Worm (Caenorhabditis elegans) whole organism, L4 larva: ENCODE measurements around the gene C17C3.1.

Experiments used
- F26F4.8 ChIP-seq: fragments of 200-800 bp; sonication (Bioruptor generic); conservative IDR thresholded peaks from 2 replicates; pipeline ENCODE4 v1.3.6; 2022; ENCODE audit warnings: missing genetic modification characterization, missing compliant biosample characterization
- F44E2.7 ChIP-seq: fragments of 200-800 bp; sonication (Bioruptor generic); IDR thresholded peaks from 2 replicates; pipeline ENCODE4 v2.1.2; 2022; ENCODE audit warnings: missing genetic modification characterization, missing compliant biosample characterization
- R02D3.7 ChIP-seq: fragments of 150-350 bp; sonication (generic microtip); optimal IDR thresholded peaks from 3 replicates; lab custom pipeline; 2014; ENCODE audit warnings: missing biosample characterization, missing genetic modification characterization
- T20F7.1 ChIP-seq: fragments of 200-800 bp; sonication (Bioruptor generic); optimal IDR thresholded peaks from 2 replicates; lab custom pipeline; 2018; ENCODE audit warnings: mild to moderate bottlenecking, missing genetic modification characterization, missing compliant biosample characterization
- Y5F2A.4 ChIP-seq: fragments of 200-800 bp; sonication (Bioruptor generic); optimal IDR thresholded peaks from 2 replicates; lab custom pipeline; 2018; ENCODE audit warnings: mild to moderate bottlenecking, missing genetic modification characterization, missing compliant biosample characterization
- aha-1 ChIP-seq: fragments of 150-350 bp; peaks from one replicate; lab custom pipeline; 2014; ENCODE audit warnings: missing biosample characterization, missing genetic modification characterization
- ama-1 ChIP-seq: fragments of 150-350 bp; optimal IDR thresholded peaks from 2 replicates; lab custom pipeline; 2014; ENCODE audit warnings: inconsistent platforms, mixed read lengths
- ceh-20 ChIP-seq: fragments of 200-800 bp; sonication (Bioruptor generic); IDR thresholded peaks from 2 replicates; pipeline ENCODE4 v1.3.6; 2022; ENCODE audit warnings: missing genetic modification reagents, missing genetic modification characterization, missing compliant biosample characterization
- ceh-28 ChIP-seq: fragments of 150-350 bp; optimal IDR thresholded peaks from 2 replicates; lab custom pipeline; 2014; ENCODE audit warnings: missing biosample characterization, missing genetic modification reagents, missing genetic modification characterization
- ceh-82 ChIP-seq: sonication (generic microtip); optimal IDR thresholded peaks from 2 replicates; lab custom pipeline; 2017; ENCODE audit warnings: missing biosample characterization, missing genetic modification characterization
- cey-2 ChIP-seq: sonication (generic microtip); optimal IDR thresholded peaks from 3 replicates; lab custom pipeline; 2017; ENCODE audit warnings: missing genetic modification characterization, mild to moderate bottlenecking, missing compliant biosample characterization, antibody characterized with exemption, borderline replicate concordance; ENCODE audit not compliant: insufficient read depth
- ctbp-1 ChIP-seq: fragments of 200-800 bp; sonication (Bioruptor generic); IDR thresholded peaks from 2 replicates; pipeline ENCODE4 v1.3.6; 2022; ENCODE audit warnings: missing genetic modification reagents, missing genetic modification characterization, missing compliant biosample characterization
- daf-12 ChIP-seq: fragments of 150-350 bp; optimal IDR thresholded peaks from 2 replicates; lab custom pipeline; 2014; ENCODE audit warnings: missing biosample characterization, missing genetic modification reagents, missing genetic modification characterization
- daf-19 ChIP-seq: fragments of 200-800 bp; sonication (Bioruptor generic); conservative IDR thresholded peaks from 2 replicates; pipeline ENCODE4 v1.3.6; 2022; ENCODE audit warnings: missing genetic modification characterization, missing compliant biosample characterization
- dmd-8 ChIP-seq: fragments of 200-800 bp; sonication (Bioruptor generic); IDR thresholded peaks from 2 replicates; pipeline ENCODE4 v1.3.6; 2022; ENCODE audit warnings: missing genetic modification characterization, missing compliant biosample characterization
- dpl-1 ChIP-seq: fragments of 150-350 bp; optimal IDR thresholded peaks from 2 replicates; lab custom pipeline; 2014; ENCODE audit warnings: missing biosample characterization, missing genetic modification reagents, missing genetic modification characterization
- hlh-11 ChIP-seq: fragments of 200-800 bp; sonication (Bioruptor generic); optimal IDR thresholded peaks from 2 replicates; lab custom pipeline; 2018; ENCODE audit warnings: mild to moderate bottlenecking, missing genetic modification characterization, missing compliant biosample characterization
- hlh-30 ChIP-seq: sonication (generic microtip); optimal IDR thresholded peaks from 2 replicates; lab custom pipeline; 2017; ENCODE audit warnings: antibody characterized with exemption, mild to moderate bottlenecking, missing genetic modification characterization, missing compliant biosample characterization; ENCODE audit not compliant: insufficient read depth
- hmg-1.1 ChIP-seq: fragments of 200-800 bp; sonication (Bioruptor generic); IDR thresholded peaks from 2 replicates; pipeline ENCODE4 v1.3.6; 2022; ENCODE audit warnings: missing genetic modification reagents, missing genetic modification characterization, missing compliant biosample characterization
- jun-1 ChIP-seq: fragments of 150-350 bp; optimal IDR thresholded peaks from 2 replicates; lab custom pipeline; 2014; ENCODE audit warnings: missing biosample characterization, missing genetic modification reagents, missing genetic modification characterization
- lim-7 ChIP-seq: fragments of 200-800 bp; sonication (Bioruptor generic); IDR thresholded peaks from 2 replicates; pipeline ENCODE4 v1.3.6; 2022; ENCODE audit warnings: missing genetic modification characterization, missing compliant biosample characterization
- lin-1 ChIP-seq: fragments of 200-800 bp; sonication (Bioruptor generic); IDR thresholded peaks from 2 replicates; pipeline ENCODE4 v1.3.6; 2022; ENCODE audit warnings: missing genetic modification reagents, missing genetic modification characterization, missing compliant biosample characterization
- lin-13 ChIP-seq: fragments of 150-350 bp; optimal IDR thresholded peaks from 2 replicates; lab custom pipeline; 2014; ENCODE audit warnings: missing biosample characterization, missing genetic modification reagents, missing genetic modification characterization
- lin-15B ChIP-seq: fragments of 150-350 bp; sonication (generic microtip); optimal IDR thresholded peaks from 3 replicates; lab custom pipeline; 2014; ENCODE audit warnings: missing biosample characterization, missing genetic modification characterization
- lin-29 ChIP-seq: fragments of 200-800 bp; sonication (Bioruptor generic); IDR thresholded peaks from 2 replicates; pipeline ENCODE4 v1.3.6; 2022; ENCODE audit warnings: missing genetic modification reagents, missing genetic modification characterization, missing compliant biosample characterization
- lin-38 ChIP-seq: fragments of 200-800 bp; sonication (Bioruptor generic); IDR thresholded peaks from 2 replicates; pipeline ENCODE4 v1.3.6; 2022; ENCODE audit warnings: missing genetic modification reagents, missing genetic modification characterization, missing compliant biosample characterization
- lin-39 ChIP-seq: fragments of 150-350 bp; optimal IDR thresholded peaks from 2 replicates; lab custom pipeline; 2014; ENCODE audit warnings: missing biosample characterization, missing genetic modification reagents, missing genetic modification characterization
- madf-5 ChIP-seq, 2 experiments: fragments of 200-800 bp; sonication (Bioruptor generic); IDR thresholded peaks; 2 replicates each; pipeline ENCODE4 v1.3.6; 2022; ENCODE audit warnings: missing compliant biosample characterization in 2 of 2, missing genetic modification characterization in 2 of 2
- mdl-1 ChIP-seq, 2 experiments: fragments of 150-350 bp in 1 of 2; sonication (generic microtip) in 1 of 2; optimal IDR thresholded peaks; 2 replicates each; lab custom pipeline; 2014 to 2017; ENCODE audit warnings: missing biosample characterization in 2 of 2, missing genetic modification characterization in 2 of 2
- mdt-29 ChIP-seq: fragments of 200-800 bp; sonication (Bioruptor generic); IDR thresholded peaks from 2 replicates; pipeline ENCODE4 v1.3.6; 2022; ENCODE audit warnings: missing genetic modification reagents, missing genetic modification characterization, missing compliant biosample characterization
- mep-1 ChIP-seq: fragments of 150-350 bp; sonication (generic microtip); optimal IDR thresholded peaks from 3 replicates; lab custom pipeline; 2014; ENCODE audit warnings: missing biosample characterization, missing genetic modification characterization
- mxl-3 ChIP-seq: fragments of 200-800 bp; sonication (Bioruptor generic); optimal IDR thresholded peaks from 2 replicates; lab custom pipeline; 2018; ENCODE audit warnings: mild to moderate bottlenecking, missing genetic modification characterization, missing compliant biosample characterization
- nhr-10 ChIP-seq: fragments of 150-350 bp; optimal IDR thresholded peaks from 2 replicates; lab custom pipeline; 2014; ENCODE audit warnings: missing biosample characterization, missing genetic modification characterization
- nhr-102 ChIP-seq: sonication (generic microtip); optimal IDR thresholded peaks from 2 replicates; lab custom pipeline; 2016; ENCODE audit warnings: mild to moderate bottlenecking, missing genetic modification characterization, moderate library complexity, missing compliant biosample characterization
- nhr-11 ChIP-seq: fragments of 150-350 bp; optimal IDR thresholded peaks from 2 replicates; lab custom pipeline; 2014; ENCODE audit warnings: missing biosample characterization, missing genetic modification characterization
- nhr-237 ChIP-seq: sonication (generic microtip); optimal IDR thresholded peaks from 2 replicates; lab custom pipeline; 2017; ENCODE audit warnings: missing biosample characterization, missing genetic modification characterization
- nhr-28 ChIP-seq: fragments of 150-350 bp; optimal IDR thresholded peaks from 2 replicates; lab custom pipeline; 2014; ENCODE audit warnings: missing biosample characterization, missing genetic modification characterization
- nhr-42 ChIP-seq: fragments of 200-800 bp; sonication (Bioruptor generic); IDR thresholded peaks from 2 replicates; pipeline ENCODE4 v1.3.6; 2022; ENCODE audit warnings: missing genetic modification characterization, missing compliant biosample characterization
- nhr-48 ChIP-seq: sonication (generic microtip); optimal IDR thresholded peaks from 2 replicates; lab custom pipeline; 2016; ENCODE audit warnings: mild to moderate bottlenecking, missing genetic modification characterization, missing compliant biosample characterization
- nhr-6 ChIP-seq: fragments of 150-350 bp; optimal IDR thresholded peaks from 2 replicates; lab custom pipeline; 2014; ENCODE audit warnings: missing biosample characterization, missing genetic modification characterization
- php-3 ChIP-seq: fragments of 200-800 bp; sonication (Bioruptor generic); IDR thresholded peaks from 2 replicates; pipeline ENCODE4 v1.3.6; 2022; ENCODE audit warnings: missing genetic modification reagents, missing genetic modification characterization, missing compliant biosample characterization
- pqm-1 ChIP-seq: sonication (generic microtip); optimal IDR thresholded peaks from 2 replicates; lab custom pipeline; 2017; ENCODE audit warnings: missing biosample characterization, missing genetic modification characterization
- sdz-12 ChIP-seq: fragments of 200-800 bp; sonication (Bioruptor generic); optimal IDR thresholded peaks from 2 replicates; lab custom pipeline; 2018; ENCODE audit warnings: mild to moderate bottlenecking, missing genetic modification characterization, missing compliant biosample characterization
- set-16 ChIP-seq: fragments of 200-800 bp; sonication (Bioruptor generic); IDR thresholded peaks from 2 replicates; pipeline ENCODE4 v1.3.6; 2022; ENCODE audit warnings: missing genetic modification reagents, missing genetic modification characterization, missing compliant biosample characterization
- spr-1 ChIP-seq: sonication (generic microtip); optimal IDR thresholded peaks from 2 replicates; lab custom pipeline; 2016; ENCODE audit warnings: mild to moderate bottlenecking, missing genetic modification characterization, missing compliant biosample characterization
- spr-3 ChIP-seq: fragments of 200-800 bp; sonication (Bioruptor generic); optimal IDR thresholded peaks from 2 replicates; lab custom pipeline; 2018; ENCODE audit warnings: mild to moderate bottlenecking, missing genetic modification characterization, missing compliant biosample characterization
- unc-39 ChIP-seq: sonication (generic microtip); optimal IDR thresholded peaks from 2 replicates; lab custom pipeline; 2017; ENCODE audit warnings: missing biosample characterization, missing genetic modification characterization
- unc-62 ChIP-seq, 3 experiments: fragments of 150-350 bp in 1 of 3; sonication (generic microtip); optimal IDR thresholded peaks in 2 of 3; peaks in 1 of 3; 1 replicate in 1 of 3; 2 replicates in 2 of 3; lab custom pipeline; 2014 to 2017; ENCODE audit warnings: missing biosample characterization in 3 of 3, missing genetic modification characterization in 3 of 3, missing genetic modification reagents in 3 of 3, missing genotype in 1 of 3
- zfp-3 ChIP-seq: fragments of 200-800 bp; sonication (Bioruptor generic); conservative IDR thresholded peaks from 2 replicates; pipeline ENCODE4 v1.3.6; 2022; ENCODE audit warnings: missing genetic modification reagents, missing genetic modification characterization, missing compliant biosample characterization
- zip-2 ChIP-seq: fragments of 150-350 bp; optimal IDR thresholded peaks from 2 replicates; lab custom pipeline; 2014; ENCODE audit warnings: missing biosample characterization, missing genetic modification characterization
- ztf-11 ChIP-seq: fragments of 150-350 bp; optimal IDR thresholded peaks from 2 replicates; lab custom pipeline; 2014; ENCODE audit warnings: missing biosample characterization, missing genetic modification characterization
- ztf-7 ChIP-seq: fragments of 150-350 bp; optimal IDR thresholded peaks from 2 replicates; lab custom pipeline; 2014; ENCODE audit warnings: missing biosample characterization, missing genetic modification characterization

The C17C3.1 gene

ce11 chrII:5572082-5572746 lies 1.8 kb downstream of the C17C3.1 start:
- TF ChIP-seq sdz-12 = no peak
- no peak for TF ChIP-seq nhr-102 (tag; lab: Kevin White, UChicago)
- TF ChIP-seq nhr-11 (tag; lab: Kevin White, UChicago) = no peak
- no peak for TF ChIP-seq lin-29 (GFP tag; lab: Robert Waterston, UW)
- TF ChIP-seq nhr-42 (GFP tag; lab: Robert Waterston, UW) = no peak
- no peak for TF ChIP-seq daf-12 (tag; lab: Kevin White, UChicago)
- peak; percentile 82 for TF ChIP-seq aha-1 (tag; lab: Kevin White, UChicago)
- no peak for TF ChIP-seq php-3
- no peak for TF ChIP-seq Y5F2A.4 (GFP tag; lab: Kevin White, UChicago)
- peak; percentile 7 for TF ChIP-seq lin-13 (GFP tag; lab: Kevin White, UChicago)
- TF ChIP-seq lin-15B (tag; lab: Kevin White, UChicago) = no peak
- no peak for TF ChIP-seq dmd-8 (GFP tag; lab: Robert Waterston, UW)
- TF ChIP-seq T20F7.1 = peak; percentile 13
- no peak for TF ChIP-seq pqm-1
- peak; percentile 6 for TF ChIP-seq mxl-3
- no peak for TF ChIP-seq spr-3 (GFP tag; lab: Kevin White, UChicago)
- peak in 1 of 2 experiments; percentile 46 for TF ChIP-seq mdl-1 (tag; optimal IDR thresholded peaks at IDR 0.05; lab: Kevin White, UChicago)
- TF ChIP-seq ceh-20 (GFP tag; lab: Robert Waterston, UW) = peak; percentile 49; the same call in 1 of the 2 replicates
- no peak for TF ChIP-seq unc-39 (tag; lab: Kevin White, UChicago)
- TF ChIP-seq hlh-11 (tag; lab: Kevin White, UChicago) = peak; percentile 64
- peak; percentile 71 for TF ChIP-seq cey-2 (tag; lab: Kevin White, UChicago)
- TF ChIP-seq set-16 = no peak
- TF ChIP-seq nhr-28 (tag; lab: Kevin White, UChicago) = peak; percentile 91
- peak; percentile 87 for TF ChIP-seq nhr-10 (tag; lab: Kevin White, UChicago)
- TF ChIP-seq nhr-48 = peak; percentile 58
- TF ChIP-seq spr-1 = no peak
- TF ChIP-seq ctbp-1 (GFP tag; lab: Robert Waterston, UW) = no peak
- no peak for TF ChIP-seq ztf-11 (tag; lab: Kevin White, UChicago)
- TF ChIP-seq ceh-82 (tag; lab: Kevin White, UChicago) = no peak
- TF ChIP-seq F26F4.8 (GFP tag; lab: Robert Waterston, UW) = no peak
- no peak for TF ChIP-seq lim-7 (GFP tag; lab: Robert Waterston, UW)
- no peak for TF ChIP-seq ztf-7 (tag; lab: Kevin White, UChicago)
- TF ChIP-seq lin-1 (GFP tag; lab: Robert Waterston, UW) = peak; percentile 32; the same call in 1 of the 2 replicates
- no peak for TF ChIP-seq zip-2 (tag; lab: Kevin White, UChicago)
- TF ChIP-seq jun-1 (tag; lab: Kevin White, UChicago) = no peak
- TF ChIP-seq nhr-6 (tag; lab: Kevin White, UChicago) = peak; percentile 19
- TF ChIP-seq zfp-3 (GFP tag; lab: Robert Waterston, UW) = no peak
- TF ChIP-seq unc-62 (GFP tag; optimal IDR thresholded peaks at IDR 0.05 in 1 of 2; lab: Kevin White, UChicago) = no peak
- TF ChIP-seq unc-62 (tag; optimal IDR thresholded peaks at IDR 0.05; lab: Kevin White, UChicago) = no peak
- TF ChIP-seq daf-19 (GFP tag; lab: Robert Waterston, UW) = no peak
- no peak for TF ChIP-seq madf-5 (GFP tag; IDR thresholded peaks at IDR 0.05; lab: Robert Waterston, UW)
- no peak for TF ChIP-seq lin-39 (tag; lab: Kevin White, UChicago)
- no peak for TF ChIP-seq mdt-29 (GFP tag; lab: Robert Waterston, UW)
- TF ChIP-seq lin-38 (GFP tag; lab: Robert Waterston, UW) = no peak
- TF ChIP-seq ceh-28 (tag; lab: Kevin White, UChicago) = no peak
- peak; percentile 52 for TF ChIP-seq hlh-30 (tag; lab: Kevin White, UChicago)
- TF ChIP-seq hmg-1.1 (GFP tag; lab: Robert Waterston, UW) = peak; percentile 51
- no peak for TF ChIP-seq nhr-237 (tag; lab: Kevin White, UChicago)
- peak; percentile 57 for TF ChIP-seq mep-1
- TF ChIP-seq ama-1 (lab: Kevin White, UChicago) = no peak
- no peak for TF ChIP-seq R02D3.7
- TF ChIP-seq dpl-1 = peak; percentile 22
- no peak for TF ChIP-seq F44E2.7
